Worm (Caenorhabditis elegans): ENCODE data around the gene nhr-55.
A peak's percentile ranks its signal among the peaks of the same experiment; 100 is the strongest.

ce11 chrV:494284-494683 lies 16.3 kb downstream of the nhr-55 start, which contains the start of gene nhr-131:
- TF ChIP-seq ztf-11 (tag; optimal IDR thresholded peaks at IDR 0.05) (no peak), tbx-2 (tag; optimal IDR thresholded peaks at IDR 0.05) (peak; percentile 6), aly-2 (tag; optimal IDR thresholded peaks at IDR 0.05) (no peak), nhr-11 (tag; optimal IDR thresholded peaks at IDR 0.05) (no peak)
